Worm (Caenorhabditis elegans) whole organism, young adult: Measurements from ENCODE around the gene spc-2.

Experiments used
- F49E8.2 ChIP-seq: sonication (generic microtip); optimal IDR thresholded peaks from 3 replicates; lab custom pipeline; 2017; ENCODE audit warnings: missing genetic modification characterization, mild to moderate bottlenecking, missing compliant biosample characterization, antibody characterized with exemption, moderate library complexity; ENCODE audit not compliant: insufficient read depth
- F57C9.4 ChIP-seq: sonication (generic microtip); optimal IDR thresholded peaks from 2 replicates; lab custom pipeline; 2017; ENCODE audit warnings: mild to moderate bottlenecking, missing genetic modification characterization, missing compliant biosample characterization
- K12H6.12 ChIP-seq: fragments of 200-800 bp; sonication (Bioruptor generic); optimal IDR thresholded peaks from 2 replicates; lab custom pipeline; 2018; ENCODE audit warnings: mild to moderate bottlenecking, missing genetic modification characterization, missing compliant biosample characterization
- Y56A3A.18 ChIP-seq: fragments of 200-800 bp; sonication (Bioruptor generic); IDR thresholded peaks from 2 replicates; pipeline ENCODE4 v1.3.6; 2022; ENCODE audit warnings: missing genetic modification reagents, missing genetic modification characterization, missing compliant biosample characterization
- Y79H2A.3 ChIP-seq: fragments of 200-800 bp; sonication (Bioruptor generic); conservative IDR thresholded peaks from 2 replicates; pipeline ENCODE4 v1.3.6; 2022; ENCODE audit warnings: missing genetic modification reagents, missing genetic modification characterization, missing compliant biosample characterization
- ZK185.1 ChIP-seq: sonication (generic microtip); optimal IDR thresholded peaks from 2 replicates; lab custom pipeline; 2016; ENCODE audit warnings: mild to moderate bottlenecking, missing genetic modification characterization, missing compliant biosample characterization; ENCODE audit not compliant: poor library complexity, severe bottlenecking
- ama-1 ChIP-seq, 3 experiments: fragments of 150-350 bp in 1 of 3; sonication (generic microtip) in 2 of 3; optimal IDR thresholded peaks; 2 replicates each; lab custom pipeline; 2014 to 2018; ENCODE audit warnings: missing biosample characterization in 2 of 3, missing genetic modification characterization in 2 of 3, missing genetic modification reagents in 2 of 3
- aptf-2 ChIP-seq: fragments of 200-800 bp; sonication (Bioruptor generic); conservative IDR thresholded peaks from 2 replicates; pipeline ENCODE4 v1.3.6; 2022; ENCODE audit warnings: missing genetic modification reagents, missing genetic modification characterization, missing compliant biosample characterization
- aptf-3 ChIP-seq: fragments of 200-800 bp; sonication (Bioruptor generic); IDR thresholded peaks from 2 replicates; pipeline ENCODE4 v1.3.6; 2022; ENCODE audit warnings: missing genetic modification characterization, missing compliant biosample characterization
- atf-7 ChIP-seq: sonication (generic microtip); optimal IDR thresholded peaks from 2 replicates; lab custom pipeline; 2017; ENCODE audit warnings: mild to moderate bottlenecking, missing genetic modification characterization, missing compliant biosample characterization
- athp-1 ChIP-seq: sonication (generic microtip); optimal IDR thresholded peaks from 2 replicates; lab custom pipeline; 2017; ENCODE audit warnings: mild to moderate bottlenecking, missing genetic modification characterization, missing compliant biosample characterization
- cebp-2 ChIP-seq: fragments of 200-800 bp; sonication (Bioruptor generic); IDR thresholded peaks from 2 replicates; pipeline ENCODE4 v1.3.6; 2022; ENCODE audit warnings: missing genetic modification characterization, missing compliant biosample characterization
- ceh-27 ChIP-seq: fragments of 200-800 bp; sonication (Bioruptor generic); optimal IDR thresholded peaks from 2 replicates; lab custom pipeline; 2018; ENCODE audit warnings: mild to moderate bottlenecking, missing genetic modification characterization, moderate library complexity, missing compliant biosample characterization
- ceh-58 ChIP-seq: fragments of 200-800 bp; sonication (Bioruptor generic); IDR thresholded peaks from 2 replicates; pipeline ENCODE4 v1.3.6; 2022; ENCODE audit warnings: missing genetic modification characterization, missing compliant biosample characterization
- ceh-79 ChIP-seq: sonication (generic microtip); optimal IDR thresholded peaks from 2 replicates; lab custom pipeline; 2017; ENCODE audit warnings: mild to moderate bottlenecking, missing genetic modification characterization, missing compliant biosample characterization
- ceh-91 ChIP-seq: fragments of 200-800 bp; sonication (Bioruptor generic); IDR thresholded peaks from 2 replicates; pipeline ENCODE4 v1.3.6; 2022; ENCODE audit warnings: missing genetic modification reagents, missing genetic modification characterization, missing compliant biosample characterization
- die-1 ChIP-seq: sonication (generic microtip); optimal IDR thresholded peaks from 2 replicates; lab custom pipeline; 2016; ENCODE audit warnings: missing genotype, mild to moderate bottlenecking, missing genetic modification characterization, missing compliant biosample characterization
- dpff-1 ChIP-seq: sonication (generic microtip); optimal IDR thresholded peaks from 2 replicates; lab custom pipeline; 2017; ENCODE audit warnings: mild to moderate bottlenecking, missing genetic modification characterization, missing compliant biosample characterization
- egl-44 ChIP-seq: fragments of 200-800 bp; sonication (Bioruptor generic); IDR thresholded peaks from 2 replicates; pipeline ENCODE4 v1.3.6; 2022; ENCODE audit warnings: missing genetic modification reagents, missing genetic modification characterization, missing compliant biosample characterization
- hsf-1 ChIP-seq: fragments of 200-800 bp; sonication (Bioruptor generic); IDR thresholded peaks from 2 replicates; pipeline ENCODE4 v1.3.6; 2022; ENCODE audit warnings: missing genetic modification reagents, missing genetic modification characterization, missing compliant biosample characterization
- let-607 ChIP-seq, 2 experiments: fragments of 200-800 bp in 1 of 2; sonication (Bioruptor generic) in 1 of 2; sonication (generic microtip) in 1 of 2; optimal IDR thresholded peaks; 2 replicates each; lab custom pipeline; 2016 to 2018; ENCODE audit warnings: mild to moderate bottlenecking in 2 of 2, missing compliant biosample characterization in 2 of 2, missing genetic modification characterization in 2 of 2, moderate library complexity in 2 of 2, missing genotype in 1 of 2
- lin-26 ChIP-seq: fragments of 200-800 bp; sonication (Bioruptor generic); IDR thresholded peaks from 2 replicates; pipeline ENCODE4 v1.3.6; 2022; ENCODE audit warnings: missing genetic modification reagents, missing genetic modification characterization, missing compliant biosample characterization
- madf-3 ChIP-seq: fragments of 200-800 bp; sonication (Bioruptor generic); IDR thresholded peaks from 2 replicates; pipeline ENCODE4 v1.3.6; 2022; ENCODE audit warnings: missing genetic modification reagents, missing genetic modification characterization, missing compliant biosample characterization
- madf-6 ChIP-seq: fragments of 200-800 bp; sonication (Bioruptor generic); IDR thresholded peaks from 2 replicates; pipeline ENCODE4 v1.3.6; 2022; ENCODE audit warnings: missing genetic modification reagents, missing genetic modification characterization, missing compliant biosample characterization
- mcd-1 ChIP-seq: fragments of 200-800 bp; sonication (Bioruptor generic); IDR thresholded peaks from 2 replicates; pipeline ENCODE4 v1.3.6; 2022; ENCODE audit warnings: missing genetic modification reagents, missing genetic modification characterization, missing compliant biosample characterization
- nfya-1 ChIP-seq: sonication (generic microtip); optimal IDR thresholded peaks from 2 replicates; lab custom pipeline; 2017; ENCODE audit warnings: antibody characterized with exemption, missing compliant biosample characterization, missing genetic modification characterization, borderline replicate concordance; ENCODE audit not compliant: insufficient read depth
- nhr-179 ChIP-seq: sonication (generic microtip); optimal IDR thresholded peaks from 2 replicates; lab custom pipeline; 2016; ENCODE audit warnings: mild to moderate bottlenecking, missing genetic modification characterization, missing compliant biosample characterization
- nhr-80 ChIP-seq: sonication (generic microtip); optimal IDR thresholded peaks from 2 replicates; lab custom pipeline; 2016; ENCODE audit warnings: missing genetic modification characterization, missing compliant biosample characterization
- nhr-90 ChIP-seq: sonication (generic microtip); optimal IDR thresholded peaks from 2 replicates; lab custom pipeline; 2016; ENCODE audit warnings: missing genotype, mild to moderate bottlenecking, missing genetic modification characterization, missing compliant biosample characterization
- pbrm-1 ChIP-seq: fragments of 200-800 bp; sonication (Bioruptor generic); IDR thresholded peaks from 2 replicates; pipeline ENCODE4 v1.3.6; 2022; ENCODE audit warnings: missing genetic modification reagents, missing genetic modification characterization, missing compliant biosample characterization
- rec-8 ChIP-seq, 2 experiments: sonication (generic microtip); optimal IDR thresholded peaks; 2 replicates each; lab custom pipeline; 2016; ENCODE audit warnings: mild to moderate bottlenecking in 2 of 2, missing genetic modification characterization in 2 of 2, missing genetic modification reagents in 2 of 2, missing genotype in 2 of 2, missing biosample characterization in 1 of 2, missing compliant biosample characterization in 1 of 2, moderate library complexity in 1 of 2
- snpc-1.1 ChIP-seq: sonication (generic microtip); optimal IDR thresholded peaks from 2 replicates; lab custom pipeline; 2017; ENCODE audit warnings: missing genetic modification characterization, mild to moderate bottlenecking, missing compliant biosample characterization, antibody characterized with exemption, moderate library complexity, missing genotype, missing genetic modification reagents; ENCODE audit not compliant: insufficient read depth
- snpc-1.3 ChIP-seq: sonication (generic microtip); optimal IDR thresholded peaks from 2 replicates; lab custom pipeline; 2017; ENCODE audit warnings: missing genetic modification characterization, mild to moderate bottlenecking, missing compliant biosample characterization, antibody characterized with exemption, moderate library complexity, missing genotype, missing genetic modification reagents; ENCODE audit not compliant: insufficient read depth
- snpc-4 ChIP-seq, 5 experiments: fragments of 150-350 bp in 1 of 5; sonication (generic microtip) in 4 of 5; optimal IDR thresholded peaks; 2 replicates each; lab custom pipeline; 2014 to 2018; ENCODE audit warnings: missing genetic modification characterization in 5 of 5, missing biosample characterization in 3 of 5, antibody characterized with exemption in 2 of 5, mild to moderate bottlenecking in 2 of 5, missing compliant biosample characterization in 2 of 5, missing genotype in 2 of 5, moderate library complexity in 2 of 5, missing genetic modification reagents in 1 of 5
- somi-1 ChIP-seq: fragments of 200-800 bp; sonication (Bioruptor generic); optimal IDR thresholded peaks from 2 replicates; lab custom pipeline; 2018; ENCODE audit warnings: mild to moderate bottlenecking, missing genetic modification characterization, missing compliant biosample characterization
- sptf-2 ChIP-seq: fragments of 200-800 bp; sonication (Bioruptor generic); optimal IDR thresholded peaks from 2 replicates; lab custom pipeline; 2018; ENCODE audit warnings: mild to moderate bottlenecking, missing genetic modification characterization, missing compliant biosample characterization
- tbx-9 ChIP-seq: sonication (generic microtip); optimal IDR thresholded peaks from 2 replicates; lab custom pipeline; 2016; ENCODE audit warnings: borderline replicate concordance, missing genetic modification characterization, inconsistent platforms, missing compliant biosample characterization
- ztf-25 ChIP-seq: fragments of 200-800 bp; sonication (Bioruptor generic); IDR thresholded peaks from 2 replicates; pipeline ENCODE4 v1.3.6; 2022; ENCODE audit warnings: missing genetic modification reagents, missing genetic modification characterization, missing compliant biosample characterization
- ztf-28 ChIP-seq: fragments of 200-800 bp; sonication (Bioruptor generic); IDR thresholded peaks from 2 replicates; pipeline ENCODE4 v1.3.6; 2022; ENCODE audit warnings: missing genetic modification reagents, missing genetic modification characterization, missing compliant biosample characterization
- ztf-6 ChIP-seq: fragments of 200-800 bp; sonication (Bioruptor generic); IDR thresholded peaks from 2 replicates; pipeline ENCODE4 v1.3.6; 2022; ENCODE audit warnings: missing genetic modification reagents, missing genetic modification characterization, missing compliant biosample characterization

spc-2 gene

DNA sequence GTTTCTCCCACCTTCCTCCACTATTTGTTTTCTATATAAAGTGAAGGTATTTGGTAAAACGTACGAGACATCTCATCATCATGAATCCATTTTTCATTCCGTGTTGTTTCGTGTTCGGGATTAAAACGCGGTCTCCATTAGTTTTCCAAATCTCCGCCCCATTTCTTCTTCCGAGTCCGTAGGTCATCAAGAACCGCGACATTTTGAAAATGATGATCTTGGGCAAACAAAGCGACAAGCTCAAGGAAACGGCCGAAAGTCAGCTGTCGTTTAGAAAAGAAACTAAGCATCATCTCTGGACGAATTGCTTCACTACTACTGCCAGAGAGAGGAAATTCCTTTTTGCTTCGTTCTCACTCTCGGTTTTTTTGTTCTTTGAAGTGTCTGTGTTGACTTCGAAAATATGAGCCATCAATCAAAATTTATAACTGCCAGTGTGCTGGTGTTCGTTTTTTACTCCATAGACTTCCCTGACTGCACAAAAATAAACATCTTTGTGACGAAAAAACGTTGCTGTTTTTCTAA is 9.0 kb upstream of the spc-2 start (continued):
- TF ChIP-seq cebp-2 (GFP tag; lab: Robert Waterston, UW) (no peak), snpc-1.3 (tag; lab: Kevin White, UChicago) (no peak), nhr-80 (tag; lab: Kevin White, UChicago) (no peak), atf-7 (no peak), madf-6 (GFP tag; lab: Robert Waterston, UW) (peak; percentile 23; the same call in 1 of the 2 replicates), pbrm-1 (GFP tag; lab: Robert Waterston, UW) (no peak), hsf-1 (GFP tag; lab: Robert Waterston, UW) (peak; percentile 14; the same call in 1 of the 2 replicates), Y56A3A.18 (GFP tag; lab: Robert Waterston, UW) (no peak), dpff-1 (no peak), ztf-25 (GFP tag; lab: Robert Waterston, UW) (no peak), athp-1 (no peak), tbx-9 (tag; lab: Kevin White, UChicago) (no peak), Y79H2A.3 (GFP tag; lab: Robert Waterston, UW) (0 out of 2 replicates have a peak, but pooled peaks have one; percentile 31), somi-1 (GFP tag; lab: Kevin White, UChicago) (no peak), snpc-1.1 (tag; lab: Kevin White, UChicago) (no peak), F49E8.2 (peak; percentile 9), K12H6.12 (tag; lab: Kevin White, UChicago) (no peak), ztf-28 (GFP tag; lab: Robert Waterston, UW) (no peak), egl-44 (GFP tag; lab: Robert Waterston, UW) (no peak), aptf-2 (GFP tag; lab: Robert Waterston, UW) (no peak), rec-8 (tag; optimal IDR thresholded peaks at IDR 0.05; lab: Kevin White, UChicago) (no peak), ztf-6 (GFP tag; lab: Robert Waterston, UW) (no peak), nfya-1 (no peak), ceh-27 (no peak), nhr-90 (no peak), ama-1 (optimal IDR thresholded peaks at IDR 0.05; lab: Kevin White, UChicago) (no peak), ama-1 (GFP tag; optimal IDR thresholded peaks at IDR 0.05; lab: Kevin White, UChicago) (peak in 1 of 2 experiments; percentile 56), nhr-179 (tag; lab: Kevin White, UChicago) (no peak), ceh-79 (tag; lab: Kevin White, UChicago) (no peak), sptf-2 (GFP tag; lab: Kevin White, UChicago) (no peak), ZK185.1 (tag; lab: Kevin White, UChicago) (no peak), F57C9.4 (tag; lab: Kevin White, UChicago) (no peak), aptf-3 (GFP tag; lab: Robert Waterston, UW) (no peak), let-607 (tag; optimal IDR thresholded peaks at IDR 0.05; lab: Kevin White, UChicago) (no peak), snpc-4 (GFP tag; optimal IDR thresholded peaks at IDR 0.05; lab: Kevin White, UChicago) (peak; percentile 10), snpc-4 (tag; optimal IDR thresholded peaks at IDR 0.05; lab: Kevin White, UChicago) (no peak), die-1 (tag; lab: Kevin White, UChicago) (no peak), mcd-1 (GFP tag; lab: Robert Waterston, UW) (no peak), ceh-58 (GFP tag; lab: Robert Waterston, UW) (no peak), lin-26 (GFP tag; lab: Robert Waterston, UW) (peak; percentile 41; the same call in 1 of the 2 replicates), madf-3 (0 out of 2 replicates have a peak, but pooled peaks have one; percentile 22), ceh-91 (GFP tag; lab: Robert Waterston, UW) (no peak)
